Fruit fly (Drosophila melanogaster) whole organism, larva: Measurements from ENCODE around the gene CG4757.

Experiments used
- noc ChIP-seq: fragments of 200-800 bp; sonication (Bioruptor generic); optimal IDR thresholded peaks from 3 replicates; lab custom pipeline; 2019; ENCODE audit warnings: missing biosample characterization, mild to moderate bottlenecking, missing genetic modification characterization, moderate library complexity

Gene CG4757

DNA sequence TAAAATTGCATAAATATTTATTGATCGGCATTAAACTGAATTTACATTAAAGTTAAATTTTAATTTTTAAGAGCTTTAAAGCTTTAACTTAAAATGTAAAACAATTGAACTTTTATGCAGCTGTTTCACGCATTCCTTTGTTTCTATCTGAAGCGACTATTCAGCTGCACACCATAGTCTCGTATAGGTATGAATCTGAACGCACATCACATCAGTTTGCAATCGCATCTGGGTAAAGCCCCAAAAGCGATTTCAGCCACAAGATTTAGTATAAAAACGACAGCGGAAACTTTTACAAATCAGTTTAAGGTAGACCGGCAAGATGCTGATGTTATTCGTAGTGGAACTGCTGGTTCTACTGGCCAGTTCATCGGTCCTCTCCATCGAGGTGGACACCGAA, at the start of gene CG4757:
TSS of gene CG4757 (plus strand) at position 301 of the 400 bp plus-strand sequence.
- TF ChIP-seq noc = no peak

DNA sequence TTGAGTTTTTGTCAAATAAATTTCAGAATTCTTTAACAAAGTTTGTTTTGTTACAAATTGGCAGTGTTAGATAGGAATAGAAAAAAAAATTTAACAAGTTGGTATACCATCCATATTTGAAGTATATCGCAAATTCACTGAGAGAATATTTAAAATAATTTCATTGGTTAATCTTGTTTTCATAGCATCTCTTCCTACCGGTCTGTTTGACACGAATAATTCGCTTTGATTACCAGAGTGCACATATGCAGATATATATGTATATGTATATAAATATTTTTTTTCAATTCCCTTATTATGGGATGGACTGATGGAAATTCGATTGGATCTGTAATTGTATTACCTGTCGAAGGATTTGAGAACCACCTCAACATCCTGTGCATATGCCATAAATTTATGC, 45.4 kb upstream of the CG4757 start, which contains the start of gene SdhCL:
TSS of gene SdhCL (minus strand) at position 101 of the 400 bp plus-strand sequence.
- TF ChIP-seq noc = no peak

DNA sequence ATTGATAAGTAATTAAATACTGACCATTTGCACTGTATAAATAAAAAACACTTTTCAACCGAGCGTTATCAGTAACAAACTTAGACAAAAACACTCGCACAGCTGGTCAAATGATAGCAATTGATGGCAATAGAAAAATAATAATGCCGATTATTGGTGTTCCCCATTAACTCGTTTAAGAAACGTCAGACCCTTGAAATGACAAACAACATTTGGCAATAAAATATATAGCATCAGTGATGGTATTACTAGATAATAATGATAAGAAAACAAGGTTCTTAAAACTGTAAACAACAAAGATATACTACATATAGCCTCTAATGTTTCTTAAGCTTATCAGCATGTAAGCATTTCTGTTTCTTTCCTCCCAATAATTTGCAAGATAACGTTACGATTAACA, 34.6 kb upstream of the CG4757 start:
- TF ChIP-seq noc = peak; percentile 25

DNA sequence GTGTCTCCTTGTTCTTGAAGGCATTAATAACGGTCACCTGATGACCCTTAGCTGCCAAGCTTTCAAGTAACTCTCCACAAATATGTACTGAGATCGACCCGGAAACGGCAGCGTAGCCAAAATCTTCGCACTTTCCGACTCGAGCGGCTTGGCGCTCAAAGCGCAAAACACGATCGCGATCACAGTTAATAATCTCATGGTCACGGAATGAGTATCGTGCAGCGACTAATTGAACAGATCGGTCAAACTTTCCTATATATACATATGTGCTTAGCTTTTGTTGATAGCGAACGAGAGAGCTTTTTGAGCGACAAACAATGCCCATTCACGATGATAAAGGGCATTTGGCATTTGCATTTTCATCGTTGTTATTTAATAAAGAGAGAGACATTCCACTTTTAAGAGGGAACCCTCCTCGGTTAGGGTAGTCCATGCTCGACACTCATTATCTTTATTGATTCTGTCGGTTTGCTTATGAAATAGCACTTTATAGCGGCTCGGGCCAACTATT, 32.8 kb upstream of the CG4757 start, which contains the start of gene Ugt35C1:
TSS of gene Ugt35C1 (minus strand) at position 213 of the 511 bp plus-strand sequence.
- TF ChIP-seq noc = no peak

DNA sequence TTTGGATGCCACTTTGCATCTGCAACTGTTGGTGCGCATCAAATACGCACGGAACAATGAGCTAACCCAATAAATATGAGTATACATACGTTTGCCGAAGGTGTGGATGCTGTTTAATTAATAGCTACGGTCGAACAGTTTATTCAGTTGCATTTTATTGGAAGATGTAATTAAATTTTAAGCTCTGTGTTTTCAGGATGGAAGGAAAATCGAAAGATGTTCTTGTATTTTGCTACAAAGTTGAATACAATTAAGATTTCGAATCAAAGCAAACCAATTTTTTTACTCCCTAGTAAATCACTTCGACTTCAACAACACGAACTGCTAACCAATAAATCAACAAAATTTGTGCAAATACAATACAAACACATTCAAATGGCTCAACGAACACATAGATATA, 24.1 kb upstream of the CG4757 start, which contains the start of gene mAcon2:
TSS of gene mAcon2 (plus strand) at position 301 of the 400 bp plus-strand sequence.
- no peak for TF ChIP-seq noc

DNA sequence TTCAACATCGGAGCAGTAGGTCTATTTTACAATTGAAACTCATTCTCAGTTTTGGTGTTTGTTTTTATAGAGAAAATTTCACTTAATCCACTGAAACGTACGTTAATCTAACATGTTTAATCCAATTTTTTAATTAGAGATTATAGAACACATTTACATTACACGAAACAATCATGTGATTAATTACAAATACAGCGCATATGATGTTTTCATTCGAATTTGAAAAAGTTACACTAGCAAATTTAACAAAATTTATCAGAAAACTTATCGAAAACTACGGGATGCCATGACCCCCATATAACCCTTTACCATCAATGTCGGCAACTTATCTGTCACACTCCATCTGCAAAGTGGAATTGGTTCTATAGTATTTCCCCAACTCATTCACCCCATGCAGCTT, 15.9 kb upstream of the CG4757 start, which contains the start of gene CheA86a:
TSS of gene CheA86a (minus strand) at position 101 of the 400 bp plus-strand sequence.
- TF ChIP-seq noc = no peak

DNA sequence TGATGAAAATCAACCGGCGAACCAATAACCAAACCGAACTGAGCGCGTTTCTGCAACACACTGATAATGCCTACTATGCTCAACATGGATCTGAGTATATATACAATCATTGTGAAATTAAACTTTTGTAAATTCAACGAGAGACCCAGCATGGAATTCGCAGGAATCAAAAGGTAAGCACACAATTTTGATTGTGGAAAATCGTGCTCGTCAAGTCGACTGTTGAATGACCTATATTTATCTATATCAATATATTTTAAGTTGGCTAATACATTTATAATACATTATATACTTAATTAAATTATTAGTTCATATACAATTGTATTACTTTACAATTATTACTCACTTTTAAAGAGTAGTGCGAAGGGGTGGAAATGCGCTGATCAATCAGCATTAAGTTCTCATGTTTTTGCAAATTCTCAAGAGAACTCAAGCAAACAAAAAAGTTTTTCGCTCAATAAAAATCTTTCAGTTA, 7.2 kb upstream of the CG4757 start, which contains the start of gene Ugt302K1:
TSS of gene Ugt302K1 (minus strand) at position 51 of the 475 bp plus-strand sequence.
- no peak for TF ChIP-seq noc

DNA sequence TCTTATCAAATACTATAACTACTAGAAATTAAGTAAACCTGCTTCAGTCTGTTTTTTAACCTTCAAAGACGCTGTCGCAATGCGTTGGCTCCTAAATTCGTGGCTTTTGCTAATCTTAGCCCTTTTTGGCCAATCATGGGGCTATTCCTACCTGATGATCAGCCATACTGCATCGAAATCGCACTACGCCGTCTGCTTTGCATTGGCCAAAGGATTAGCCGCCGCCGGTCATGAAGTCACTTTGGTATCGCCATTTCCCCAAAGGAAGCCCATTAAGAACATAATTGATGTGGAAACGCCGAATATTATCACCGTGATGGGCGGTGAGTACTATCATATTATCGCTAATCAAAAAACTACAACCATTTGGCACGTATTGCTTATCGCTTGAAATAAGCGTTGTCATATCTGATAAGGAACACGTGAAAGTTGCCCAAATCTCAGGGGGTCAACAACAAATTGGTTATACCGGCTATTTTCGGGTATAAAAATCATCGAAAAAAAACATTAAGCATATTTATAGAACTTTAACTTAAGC, 6.4 kb upstream of the CG4757 start, which contains the start of gene Ugt302E1:
TSS of gene Ugt302E1 (plus strand) at position 51 of the 538 bp plus-strand sequence.
- TF ChIP-seq noc = no peak

DNA sequence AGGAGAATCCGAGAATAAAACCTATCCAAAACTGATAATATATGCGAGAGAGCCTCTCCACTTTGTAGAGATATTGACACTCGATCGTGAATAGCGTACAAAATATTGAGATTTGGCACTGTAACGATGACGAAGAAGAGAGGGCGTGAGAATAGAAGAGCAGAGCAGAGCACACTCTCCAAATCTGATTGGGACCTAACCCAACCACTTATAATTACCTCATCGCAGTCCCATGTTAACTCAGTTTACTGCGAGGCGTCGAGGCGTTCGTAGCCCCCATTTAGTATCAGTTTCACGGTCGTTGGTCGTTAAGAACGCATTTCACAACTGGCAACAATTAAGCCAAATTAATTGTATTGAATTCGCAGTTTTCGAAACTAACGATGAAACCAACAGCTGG, 4.1 kb upstream of the CG4757 start, which contains the start of gene Ugt302C1:
TSS of gene Ugt302C1 (plus strand) at position 241 of the 400 bp plus-strand sequence.
- peak; percentile 1 for TF ChIP-seq noc

DNA sequence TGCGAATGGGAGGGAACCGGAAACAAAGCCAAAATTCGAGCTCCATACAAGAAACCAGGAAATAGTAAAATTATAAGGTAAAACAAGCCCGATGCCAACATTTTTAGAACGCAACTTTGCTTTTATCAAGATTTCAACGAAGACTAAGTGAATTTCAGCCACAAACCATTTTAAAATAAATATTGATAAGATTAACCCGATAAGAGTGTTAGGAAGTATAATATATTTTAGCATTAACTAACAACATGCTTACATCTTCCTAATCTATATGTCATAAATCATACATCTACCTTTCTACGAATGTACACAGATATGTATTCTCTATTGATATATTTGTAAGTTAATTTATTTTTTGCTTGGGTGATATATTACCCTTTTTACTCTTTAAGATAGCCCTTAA, 5.0 kb downstream of the CG4757 start, which contains the start of gene Ugt35E1:
TSS of gene Ugt35E1 (minus strand) at position 101 of the 400 bp plus-strand sequence.
- no peak for TF ChIP-seq noc

DNA sequence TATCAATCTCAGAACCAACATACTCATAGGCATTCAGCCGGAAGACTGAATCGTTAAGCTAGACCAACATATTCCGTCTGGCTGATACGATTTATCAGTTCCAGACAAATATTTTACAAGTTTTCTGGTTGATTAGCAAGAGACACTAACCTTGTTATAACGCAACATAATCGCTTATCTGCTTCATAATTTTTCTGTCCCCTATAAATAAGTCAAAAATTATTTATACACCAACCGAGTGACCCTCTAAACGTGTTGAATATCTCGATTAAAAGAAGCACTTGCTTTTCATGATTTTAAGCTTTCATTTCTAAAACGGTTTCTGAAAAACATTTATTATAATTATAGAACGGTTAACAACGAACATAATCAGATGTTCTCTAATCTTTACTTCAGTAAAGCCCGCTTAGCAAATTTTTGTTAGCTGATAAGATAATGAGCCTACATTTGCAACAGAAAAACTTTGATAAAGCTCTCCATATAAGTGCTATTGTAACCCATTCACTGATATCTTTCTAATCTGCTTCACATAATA, 7.0 kb downstream of the CG4757 start, which contains the start of gene Ugt35E2:
TSS of gene Ugt35E2 (minus strand) at position 51 of the 535 bp plus-strand sequence.
- TF ChIP-seq noc = no peak

DNA sequence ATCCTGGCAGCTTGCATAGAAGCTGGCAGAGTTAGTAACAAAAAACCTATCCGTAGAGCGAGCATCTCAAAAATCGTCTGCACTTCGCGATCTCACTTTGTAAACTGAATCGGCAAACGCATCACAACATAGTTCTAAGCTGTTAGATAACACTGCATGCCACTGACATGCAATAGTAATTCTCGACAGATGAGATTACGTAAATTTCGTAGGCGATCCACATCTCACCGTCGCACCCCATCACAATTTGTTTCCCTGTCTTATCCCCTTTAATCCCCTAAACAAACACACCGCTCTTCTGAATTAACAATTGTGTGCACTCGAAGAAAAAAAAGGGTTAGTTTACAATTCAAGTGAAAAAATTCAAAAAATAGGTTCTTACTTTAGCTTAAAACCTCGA, 9.1 kb downstream of the CG4757 start, which contains the start of gene Ugt35B1:
TSS of gene Ugt35B1 (minus strand) at position 101 of the 400 bp plus-strand sequence.
- no peak for TF ChIP-seq noc

DNA sequence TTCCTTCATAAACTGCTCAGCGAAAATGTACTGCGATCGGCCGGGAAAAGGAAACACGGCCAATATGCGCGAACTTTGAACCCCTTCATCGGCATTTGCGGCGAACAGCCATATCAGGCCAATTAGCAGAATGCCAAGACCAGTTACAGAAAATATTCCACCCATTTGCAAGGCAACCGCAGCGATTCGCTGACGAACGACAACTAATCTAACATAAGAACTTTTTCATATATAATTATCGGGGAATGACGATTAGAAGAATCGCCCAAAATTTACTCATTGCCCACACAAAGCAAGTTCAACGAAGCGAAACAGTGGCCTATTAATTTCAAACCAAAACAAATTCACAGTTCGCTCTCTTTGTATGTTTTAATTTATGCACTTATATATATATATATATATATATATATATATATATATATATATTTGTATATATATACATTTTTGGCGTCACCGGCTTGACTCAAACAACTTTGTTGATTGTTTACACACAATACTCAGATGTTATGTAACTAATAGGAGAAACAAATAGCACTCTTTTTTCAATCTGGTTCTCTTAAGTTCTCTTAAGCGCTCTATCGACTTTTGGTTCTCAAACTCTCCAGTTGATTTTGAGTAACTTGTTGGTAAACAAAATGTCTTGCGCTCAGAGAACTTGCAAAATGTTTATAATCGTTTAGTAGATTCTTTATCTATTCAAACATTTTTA, 11.6 kb downstream of the CG4757 start, which contains the start of gene Ugt35A1:
TSS of gene Ugt35A1 (minus strand) at position 205 of the 709 bp plus-strand sequence.
- TF ChIP-seq noc = no peak

DNA sequence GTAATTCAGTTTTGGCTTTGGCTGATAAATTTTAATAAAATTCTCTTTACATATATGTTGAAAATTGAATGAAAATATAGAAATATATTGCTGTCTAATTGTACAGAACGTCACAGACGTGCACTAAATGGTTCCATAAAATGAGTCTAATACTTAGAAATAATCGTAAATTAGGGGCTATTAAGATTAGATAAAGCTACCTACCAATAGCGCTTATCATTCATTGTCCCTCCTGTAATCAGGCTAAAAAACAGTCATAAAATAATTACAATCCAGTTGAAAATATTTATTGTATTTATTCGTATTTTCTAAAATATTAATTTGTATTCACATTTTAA, 12.1 kb downstream of the CG4757 start:
- peak; percentile 37 for TF ChIP-seq noc

DNA sequence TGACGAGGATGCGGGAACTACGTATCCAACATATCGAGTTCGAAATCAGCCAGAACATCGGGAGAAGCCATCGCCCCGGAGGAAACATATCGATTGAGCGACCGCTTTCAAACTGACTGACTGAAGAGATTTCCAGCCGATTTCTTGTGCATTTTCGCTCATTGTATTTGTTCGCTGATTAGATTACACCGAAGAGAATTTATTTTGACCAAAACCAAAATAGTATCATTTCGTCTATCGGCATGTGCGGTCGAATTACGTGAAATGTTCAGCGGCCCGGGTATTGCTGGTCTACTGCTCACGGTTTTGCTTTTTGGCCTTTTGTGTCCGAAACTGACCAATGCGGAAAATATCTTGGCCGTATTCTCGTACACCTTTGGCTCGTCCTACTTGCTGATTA, 14.3 kb downstream of the CG4757 start, which contains the start of the genes Ugt304A1 and Ugt303A1:
TSS of gene Ugt304A1 (minus strand) at position 101 of the 400 bp plus-strand sequence.
TSS of gene Ugt303A1 (plus strand) at position 222 of the 400 bp plus-strand sequence.
- TF ChIP-seq noc = no peak

DNA sequence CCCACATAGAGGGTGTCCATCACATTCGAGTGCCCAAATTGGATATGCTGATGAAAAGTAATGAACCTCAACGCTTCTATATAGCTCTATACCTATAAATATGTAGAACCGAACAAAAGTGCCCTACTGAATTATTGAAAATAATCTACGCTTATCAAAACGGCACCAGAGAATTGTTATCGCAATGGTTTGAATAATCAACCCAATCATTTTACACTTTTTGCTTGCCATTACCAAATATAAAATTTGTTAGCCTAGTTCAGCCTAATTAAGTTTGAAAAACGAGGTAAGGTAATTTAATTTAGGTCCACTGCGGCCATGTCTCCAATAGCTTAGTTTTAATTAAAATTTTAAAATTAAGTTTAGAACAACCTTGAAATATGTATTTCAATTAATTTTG, 14.8 kb downstream of the CG4757 start:
- TF ChIP-seq noc = no peak

DNA sequence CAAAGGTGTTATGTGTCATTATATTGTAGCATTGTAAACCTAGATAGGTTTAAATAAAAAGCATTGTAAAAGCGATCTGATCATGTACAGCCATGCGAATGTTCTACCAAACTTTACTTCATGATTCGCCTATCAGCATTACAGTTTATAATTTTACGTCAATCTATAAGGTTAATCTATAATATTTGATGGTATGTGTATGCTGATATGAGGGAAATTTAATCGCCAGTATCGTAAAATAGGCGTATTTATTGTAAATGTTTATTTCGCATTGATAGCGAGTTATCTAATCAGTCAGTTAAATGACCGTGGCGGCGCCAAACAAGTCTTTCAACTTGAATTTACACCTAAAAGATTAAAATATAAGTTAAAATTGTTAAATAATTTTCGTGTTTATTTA, 16.6 kb downstream of the CG4757 start:
- no peak for TF ChIP-seq noc
